Worm (Caenorhabditis elegans) whole organism, L4 larva: ENCODE data around the gene mig-32.

ENCODE experiments used
- F10B5.3 ChIP-seq: sonication (generic microtip); optimal IDR thresholded peaks from 2 replicates; lab custom pipeline; 2016; ENCODE audit warnings: mild to moderate bottlenecking, missing genetic modification characterization, missing compliant biosample characterization
- F26F4.8 ChIP-seq: fragments of 200-800 bp; sonication (Bioruptor generic); conservative IDR thresholded peaks from 2 replicates; pipeline ENCODE4 v1.3.6; 2022; ENCODE audit warnings: missing genetic modification characterization, missing compliant biosample characterization
- R02D3.7 ChIP-seq: fragments of 150-350 bp; sonication (generic microtip); optimal IDR thresholded peaks from 3 replicates; lab custom pipeline; 2014; ENCODE audit warnings: missing biosample characterization, missing genetic modification characterization
- Y75B8A.6 ChIP-seq: fragments of 200-800 bp; sonication (Bioruptor generic); IDR thresholded peaks from 2 replicates; pipeline ENCODE4 v1.3.6; 2022; ENCODE audit warnings: missing genetic modification reagents, missing genetic modification characterization, missing compliant biosample characterization
- ceh-28 ChIP-seq: fragments of 150-350 bp; optimal IDR thresholded peaks from 2 replicates; lab custom pipeline; 2014; ENCODE audit warnings: missing biosample characterization, missing genetic modification reagents, missing genetic modification characterization
- daf-16 ChIP-seq, 3 experiments: sonication (generic microtip); optimal IDR thresholded peaks; 2 replicates each; lab custom pipeline; 2016 to 2017; ENCODE audit warnings: missing genetic modification characterization in 3 of 3, missing genetic modification reagents in 3 of 3, mild to moderate bottlenecking in 2 of 3, missing compliant biosample characterization in 2 of 3, missing biosample characterization in 1 of 3, moderate library complexity in 1 of 3
- daf-19 ChIP-seq: fragments of 200-800 bp; sonication (Bioruptor generic); conservative IDR thresholded peaks from 2 replicates; pipeline ENCODE4 v1.3.6; 2022; ENCODE audit warnings: missing genetic modification characterization, missing compliant biosample characterization
- dmd-8 ChIP-seq: fragments of 200-800 bp; sonication (Bioruptor generic); IDR thresholded peaks from 2 replicates; pipeline ENCODE4 v1.3.6; 2022; ENCODE audit warnings: missing genetic modification characterization, missing compliant biosample characterization
- dpl-1 ChIP-seq: fragments of 150-350 bp; optimal IDR thresholded peaks from 2 replicates; lab custom pipeline; 2014; ENCODE audit warnings: missing biosample characterization, missing genetic modification reagents, missing genetic modification characterization
- dve-1 ChIP-seq: sonication (generic microtip); optimal IDR thresholded peaks from 2 replicates; lab custom pipeline; 2017; ENCODE audit warnings: antibody characterized with exemption, mild to moderate bottlenecking, missing genetic modification characterization, missing compliant biosample characterization; ENCODE audit not compliant: insufficient read depth
- hif-1 ChIP-seq, 2 experiments: sonication (generic microtip); optimal IDR thresholded peaks; 2 replicates each; lab custom pipeline; 2016 to 2017; ENCODE audit warnings: missing compliant biosample characterization in 2 of 2, missing genetic modification characterization in 2 of 2, missing genetic modification reagents in 2 of 2, missing genotype in 2 of 2, mild to moderate bottlenecking in 1 of 2
- hlh-11 ChIP-seq: fragments of 200-800 bp; sonication (Bioruptor generic); optimal IDR thresholded peaks from 2 replicates; lab custom pipeline; 2018; ENCODE audit warnings: mild to moderate bottlenecking, missing genetic modification characterization, missing compliant biosample characterization
- hmg-1.1 ChIP-seq: fragments of 200-800 bp; sonication (Bioruptor generic); IDR thresholded peaks from 2 replicates; pipeline ENCODE4 v1.3.6; 2022; ENCODE audit warnings: missing genetic modification reagents, missing genetic modification characterization, missing compliant biosample characterization
- jun-1 ChIP-seq: fragments of 150-350 bp; optimal IDR thresholded peaks from 2 replicates; lab custom pipeline; 2014; ENCODE audit warnings: missing biosample characterization, missing genetic modification reagents, missing genetic modification characterization
- lin-13 ChIP-seq: fragments of 150-350 bp; optimal IDR thresholded peaks from 2 replicates; lab custom pipeline; 2014; ENCODE audit warnings: missing biosample characterization, missing genetic modification reagents, missing genetic modification characterization
- lin-15B ChIP-seq: fragments of 150-350 bp; sonication (generic microtip); optimal IDR thresholded peaks from 3 replicates; lab custom pipeline; 2014; ENCODE audit warnings: missing biosample characterization, missing genetic modification characterization
- lin-29 ChIP-seq: fragments of 200-800 bp; sonication (Bioruptor generic); IDR thresholded peaks from 2 replicates; pipeline ENCODE4 v1.3.6; 2022; ENCODE audit warnings: missing genetic modification reagents, missing genetic modification characterization, missing compliant biosample characterization
- lin-38 ChIP-seq: fragments of 200-800 bp; sonication (Bioruptor generic); IDR thresholded peaks from 2 replicates; pipeline ENCODE4 v1.3.6; 2022; ENCODE audit warnings: missing genetic modification reagents, missing genetic modification characterization, missing compliant biosample characterization
- lir-3 ChIP-seq: sonication (generic microtip); optimal IDR thresholded peaks from 2 replicates; lab custom pipeline; 2016; ENCODE audit warnings: mild to moderate bottlenecking, missing genetic modification characterization, missing compliant biosample characterization
- lsy-2 ChIP-seq, 2 experiments: fragments of 150-350 bp in 1 of 2; sonication (generic microtip) in 1 of 2; optimal IDR thresholded peaks; 2 replicates each; lab custom pipeline; 2014 to 2017; ENCODE audit warnings: missing biosample characterization in 2 of 2, missing genetic modification characterization in 2 of 2
- mdl-1 ChIP-seq, 2 experiments: fragments of 150-350 bp in 1 of 2; sonication (generic microtip) in 1 of 2; optimal IDR thresholded peaks; 2 replicates each; lab custom pipeline; 2014 to 2017; ENCODE audit warnings: missing biosample characterization in 2 of 2, missing genetic modification characterization in 2 of 2
- mdt-29 ChIP-seq: fragments of 200-800 bp; sonication (Bioruptor generic); IDR thresholded peaks from 2 replicates; pipeline ENCODE4 v1.3.6; 2022; ENCODE audit warnings: missing genetic modification reagents, missing genetic modification characterization, missing compliant biosample characterization
- mes-2 ChIP-seq: sonication (generic microtip); optimal IDR thresholded peaks from 2 replicates; lab custom pipeline; 2016; ENCODE audit warnings: missing genotype, mild to moderate bottlenecking, missing genetic modification characterization, missing compliant biosample characterization; ENCODE audit not compliant: poor library complexity, severe bottlenecking
- mxl-3 ChIP-seq: fragments of 200-800 bp; sonication (Bioruptor generic); optimal IDR thresholded peaks from 2 replicates; lab custom pipeline; 2018; ENCODE audit warnings: mild to moderate bottlenecking, missing genetic modification characterization, missing compliant biosample characterization
- nhr-10 ChIP-seq: fragments of 150-350 bp; optimal IDR thresholded peaks from 2 replicates; lab custom pipeline; 2014; ENCODE audit warnings: missing biosample characterization, missing genetic modification characterization
- nhr-11 ChIP-seq: fragments of 150-350 bp; optimal IDR thresholded peaks from 2 replicates; lab custom pipeline; 2014; ENCODE audit warnings: missing biosample characterization, missing genetic modification characterization
- nhr-111 ChIP-seq: fragments of 200-800 bp; sonication (Bioruptor generic); optimal IDR thresholded peaks from 2 replicates; lab custom pipeline; 2018; ENCODE audit warnings: mild to moderate bottlenecking, missing genetic modification characterization, missing compliant biosample characterization
- nhr-28 ChIP-seq: fragments of 150-350 bp; optimal IDR thresholded peaks from 2 replicates; lab custom pipeline; 2014; ENCODE audit warnings: missing biosample characterization, missing genetic modification characterization
- nhr-41 ChIP-seq: fragments of 200-800 bp; sonication (Bioruptor generic); IDR thresholded peaks from 2 replicates; pipeline ENCODE4 v1.3.6; 2022; ENCODE audit warnings: missing genetic modification reagents, missing genetic modification characterization, missing compliant biosample characterization
- php-3 ChIP-seq: fragments of 200-800 bp; sonication (Bioruptor generic); IDR thresholded peaks from 2 replicates; pipeline ENCODE4 v1.3.6; 2022; ENCODE audit warnings: missing genetic modification reagents, missing genetic modification characterization, missing compliant biosample characterization
- set-16 ChIP-seq: fragments of 200-800 bp; sonication (Bioruptor generic); IDR thresholded peaks from 2 replicates; pipeline ENCODE4 v1.3.6; 2022; ENCODE audit warnings: missing genetic modification reagents, missing genetic modification characterization, missing compliant biosample characterization
- skn-1 ChIP-seq: fragments of 150-350 bp; optimal IDR thresholded peaks from 2 replicates; lab custom pipeline; 2014; ENCODE audit warnings: missing biosample characterization, missing genetic modification characterization
- spr-3 ChIP-seq: fragments of 200-800 bp; sonication (Bioruptor generic); optimal IDR thresholded peaks from 2 replicates; lab custom pipeline; 2018; ENCODE audit warnings: mild to moderate bottlenecking, missing genetic modification characterization, missing compliant biosample characterization
- unc-62 ChIP-seq, 3 experiments: fragments of 150-350 bp in 1 of 3; sonication (generic microtip); optimal IDR thresholded peaks in 2 of 3; peaks in 1 of 3; 1 replicate in 1 of 3; 2 replicates in 2 of 3; lab custom pipeline; 2014 to 2017; ENCODE audit warnings: missing biosample characterization in 3 of 3, missing genetic modification characterization in 3 of 3, missing genetic modification reagents in 3 of 3, missing genotype in 1 of 3
- ztf-11 ChIP-seq: fragments of 150-350 bp; optimal IDR thresholded peaks from 2 replicates; lab custom pipeline; 2014; ENCODE audit warnings: missing biosample characterization, missing genetic modification characterization

The mig-32 gene

ce11 chrIV:12096479-12096878 lies 4.5 kb upstream of the mig-32 start, which contains the start of gene mon-2:
Gene mon-2, plus strand, starts transcription at chrIV:12096779.
- TF ChIP-seq daf-19 (GFP tag; lab: Robert Waterston, UW) (no peak), lin-15B (tag; lab: Kevin White, UChicago) (no peak), dpl-1 (GFP tag; lab: Kevin White, UChicago) (no peak), F10B5.3 (tag; lab: Kevin White, UChicago) (no peak), set-16 (GFP tag; lab: Robert Waterston, UW) (no peak), nhr-41 (no peak), jun-1 (no peak), dve-1 (tag; lab: Kevin White, UChicago) (no peak), php-3 (no peak), Y75B8A.6 (GFP tag; lab: Robert Waterston, UW) (no peak), mxl-3 (GFP tag; lab: Kevin White, UChicago) (no peak), F26F4.8 (no peak), spr-3 (no peak), lsy-2 (tag; optimal IDR thresholded peaks at IDR 0.05; lab: Kevin White, UChicago) (no peak), lir-3 (tag; lab: Kevin White, UChicago) (no peak), lin-38 (GFP tag; lab: Robert Waterston, UW) (no peak), dmd-8 (GFP tag; lab: Robert Waterston, UW) (no peak), hlh-11 (tag; lab: Kevin White, UChicago) (no peak), lin-29 (GFP tag; lab: Robert Waterston, UW) (no peak)
- TF ChIP-seq, all 104 proteins: peak for 0

- peak; percentile 3 for TF ChIP-seq ceh-28 (tag; lab: Kevin White, UChicago)
- no peak for TF ChIP-seq php-3
- TF ChIP-seq daf-16 (GFP tag; optimal IDR thresholded peaks at IDR 0.05; lab: Kevin White, UChicago), result no peak
- TF ChIP-seq daf-16 (tag; optimal IDR thresholded peaks at IDR 0.05; lab: Kevin White, UChicago), result peak; percentile 24
- TF ChIP-seq mes-2 (tag; lab: Kevin White, UChicago), result peak; percentile 28
- TF ChIP-seq hmg-1.1 (GFP tag; lab: Robert Waterston, UW), result no peak
- no peak for TF ChIP-seq nhr-10 (tag; lab: Kevin White, UChicago)
- TF ChIP-seq hif-1 (tag; optimal IDR thresholded peaks at IDR 0.05; lab: Kevin White, UChicago), result peak in 1 of 2 experiments; percentile 32
- TF ChIP-seq mdt-29 (GFP tag; lab: Robert Waterston, UW), result no peak
- TF ChIP-seq lin-13 (GFP tag; lab: Kevin White, UChicago), result no peak
- no peak for TF ChIP-seq spr-3
- no peak for TF ChIP-seq R02D3.7 (tag; lab: Kevin White, UChicago)
- TF ChIP-seq nhr-28, result no peak
- peak in 1 of 2 experiments; percentile 48 for TF ChIP-seq unc-62 (GFP tag; optimal IDR thresholded peaks at IDR 0.05 in 1 of 2; lab: Kevin White, UChicago)
- TF ChIP-seq unc-62 (tag; optimal IDR thresholded peaks at IDR 0.05; lab: Kevin White, UChicago), result no peak
- TF ChIP-seq, all 104 proteins: peak for 5
Observed at ce11 chrIV:12093819-12094218, 1.8 kb upstream of the mig-32 start, which contains the start of gene F11A10.5. Gene F11A10.5, plus strand, starts transcription at chrIV:12094119.

ce11 chrIV:12093384-12093783 lies 1.4 kb upstream of the mig-32 start, which contains the start of gene cpsf-4:
Gene cpsf-4, minus strand, starts transcription at chrIV:12093445.
- TF ChIP-seq lir-3 (tag; lab: Kevin White, UChicago) (no peak), lsy-2 (tag; optimal IDR thresholded peaks at IDR 0.05; lab: Kevin White, UChicago) (peak in 1 of 2 experiments; percentile 91)

- TF ChIP-seq nhr-111 (GFP tag; lab: Kevin White, UChicago) (no peak), mdl-1 (tag; optimal IDR thresholded peaks at IDR 0.05; lab: Kevin White, UChicago) (no peak), nhr-41 (no peak), nhr-11 (no peak), hif-1 (tag; optimal IDR thresholded peaks at IDR 0.05; lab: Kevin White, UChicago) (no peak), unc-62 (GFP tag; optimal IDR thresholded peaks at IDR 0.05 in 1 of 2; lab: Kevin White, UChicago) (peak in 1 of 2 experiments; percentile 38), unc-62 (tag; optimal IDR thresholded peaks at IDR 0.05; lab: Kevin White, UChicago) (no peak), ztf-11 (no peak), skn-1 (tag; lab: Kevin White, UChicago) (no peak)
Observed at ce11 chrIV:12089551-12089950, 2.5 kb downstream of the mig-32 start, which contains the start of gene F11A10.6. Gene F11A10.6, minus strand, starts transcription at chrIV:12089651.
